Fruit fly (Drosophila melanogaster) whole organism, pupa: ENCODE results near the gene Srp54.

Source experiments
- CG10348 ChIP-seq: fragments of 200-800 bp; sonication (Bioruptor generic); IDR thresholded peaks from 2 replicates; pipeline ENCODE4 v1.3.6; 2022; ENCODE audit warnings: missing biosample characterization, missing genetic modification characterization
- CG14655 ChIP-seq: fragments of 200-800 bp; sonication (Bioruptor generic); optimal IDR thresholded peaks from 3 replicates; lab custom pipeline; 2017; ENCODE audit warnings: mild to moderate bottlenecking, missing biosample characterization, missing genetic modification reagents, missing genetic modification characterization
- Pif1A ChIP-seq: fragments of 200-800 bp; sonication (Bioruptor generic); optimal IDR thresholded peaks from 3 replicates; lab custom pipeline; 2016; ENCODE audit warnings: missing biosample characterization, missing genetic modification characterization

dm6 chr2L:9954696-9955095, 42.0 kb downstream of the Srp54 start:
- TF ChIP-seq Pif1A (GFP tag; lab: Kevin White, UChicago) (no peak), CG14655 (GFP tag; lab: Kevin White, UChicago) (no peak), CG10348 (GFP tag; lab: Robert Waterston, UW) (no peak)
